Fruit fly (Drosophila melanogaster) whole organism, embryonic: Measurements from ENCODE around the gene ft.
A peak's percentile ranks its signal among the peaks of the same experiment; 100 is the strongest.

ENCODE experiments used
- Bgb ChIP-seq: fragments of 200-800 bp; sonication (Bioruptor generic); IDR thresholded peaks from 2 replicates; pipeline ENCODE4 v1.3.6; 2022; ENCODE audit warnings: missing biosample characterization, missing genetic modification characterization; ENCODE audit not compliant: partially characterized antibody
- CG11504 ChIP-seq: fragments of 200-800 bp; sonication (Bioruptor generic); optimal IDR thresholded peaks from 3 replicates; lab custom pipeline; 2019; ENCODE audit warnings: missing biosample characterization, mild to moderate bottlenecking, missing genetic modification characterization, moderate library complexity
- CG12155 ChIP-seq: fragments of 200-800 bp; sonication (Bioruptor generic); optimal IDR thresholded peaks from 3 replicates; lab custom pipeline; 2016; ENCODE audit warnings: missing biosample characterization, missing genetic modification characterization
- CG12299 ChIP-seq: fragments of 200-800 bp; sonication (Bioruptor generic); optimal IDR thresholded peaks from 2 replicates; lab custom pipeline; 2018; ENCODE audit warnings: missing biosample characterization, mild to moderate bottlenecking, missing genetic modification characterization
- CG15269 ChIP-seq: fragments of 200-800 bp; sonication (Bioruptor generic); optimal IDR thresholded peaks from 2 replicates; lab custom pipeline; 2018; ENCODE audit warnings: missing biosample characterization, mild to moderate bottlenecking, missing genetic modification characterization, moderate library complexity
- CG15601 ChIP-seq: fragments of 200-800 bp; sonication (Bioruptor generic); optimal IDR thresholded peaks from 3 replicates; lab custom pipeline; 2019; ENCODE audit warnings: missing biosample characterization, mild to moderate bottlenecking, missing genetic modification characterization, moderate library complexity
- CG1602 ChIP-seq: fragments of 200-800 bp; sonication (Bioruptor generic); optimal IDR thresholded peaks from 3 replicates; lab custom pipeline; 2016; ENCODE audit warnings: missing biosample characterization, missing genetic modification characterization
- CG16779 ChIP-seq: fragments of 200-800 bp; sonication (Bioruptor generic); IDR thresholded peaks from 2 replicates; pipeline ENCODE4 v1.3.6; 2022; ENCODE audit warnings: missing biosample characterization, missing genetic modification characterization
- CG16863 ChIP-seq: fragments of 200-800 bp; sonication (Bioruptor generic); optimal IDR thresholded peaks from 3 replicates; lab custom pipeline; 2016; ENCODE audit warnings: missing biosample characterization, missing genetic modification characterization
- CG17361 ChIP-seq: fragments of 200-800 bp; sonication (Bioruptor generic); IDR thresholded peaks from 3 replicates; pipeline ENCODE4 v1.3.6; 2022; ENCODE audit warnings: missing biosample characterization, missing genetic modification characterization
- CG32767 ChIP-seq: fragments of 200-800 bp; sonication (Bioruptor generic); IDR thresholded peaks from 2 replicates; pipeline ENCODE4 v1.3.6; 2022; ENCODE audit warnings: missing biosample characterization, missing genetic modification characterization
- CG5953 ChIP-seq: fragments of 200-800 bp; sonication (Bioruptor generic); IDR thresholded peaks from 2 replicates; pipeline ENCODE4 v1.3.6; 2022; ENCODE audit warnings: missing biosample characterization, missing genetic modification characterization
- CG7357 ChIP-seq: fragments of 200-800 bp; sonication (Bioruptor generic); IDR thresholded peaks from 3 replicates; pipeline ENCODE4 v1.3.6; 2022; ENCODE audit warnings: missing biosample characterization, missing genetic modification characterization
- CG7745 ChIP-seq: fragments of 200-800 bp; sonication (Bioruptor generic); optimal IDR thresholded peaks from 2 replicates; lab custom pipeline; 2018; ENCODE audit warnings: missing biosample characterization, mild to moderate bottlenecking, missing genetic modification characterization, moderate library complexity
- CG7963 ChIP-seq: fragments of 200-800 bp; sonication (Bioruptor generic); IDR thresholded peaks from 3 replicates; pipeline ENCODE4 v1.3.6; 2022; ENCODE audit warnings: missing biosample characterization, missing genetic modification characterization; ENCODE audit not compliant: partially characterized antibody
- CG8478 ChIP-seq: fragments of >200 bp; optimal IDR thresholded peaks from 2 replicates; lab custom pipeline; 2018
- Camta ChIP-seq: fragments of 200-800 bp; sonication (Bioruptor generic); optimal IDR thresholded peaks from 2 replicates; lab custom pipeline; 2016; ENCODE audit warnings: missing biosample characterization, missing genetic modification characterization
- CoRest ChIP-seq: fragments of 200-800 bp; sonication (Bioruptor generic); optimal IDR thresholded peaks from 3 replicates; lab custom pipeline; 2018; ENCODE audit warnings: missing biosample characterization, mild to moderate bottlenecking, missing genetic modification characterization, moderate library complexity
- D19A ChIP-seq: fragments of 200-800 bp; optimal IDR thresholded peaks from 3 replicates; lab custom pipeline; 2019; ENCODE audit warnings: missing biosample characterization, mild to moderate bottlenecking, missing genetic modification characterization, moderate library complexity
- Dfd ChIP-seq, 2 experiments: fragments of >200 bp; optimal IDR thresholded peaks; 2 replicates each; lab custom pipeline; 2017; ENCODE audit warnings: missing biosample characterization in 2 of 2, missing genetic modification characterization in 2 of 2
- Doc3 ChIP-seq: fragments of 200-800 bp; sonication (Bioruptor generic); IDR thresholded peaks from 3 replicates; pipeline ENCODE4 v1.3.6; 2022; ENCODE audit warnings: missing biosample characterization, missing genetic modification characterization; ENCODE audit not compliant: partially characterized antibody
- E2f2 ChIP-seq: fragments of 200-800 bp; sonication (Bioruptor generic); IDR thresholded peaks from 2 replicates; pipeline ENCODE4 v1.3.6; 2022; ENCODE audit warnings: missing biosample characterization, missing genetic modification characterization
- Eip74EF ChIP-seq, 2 experiments: fragments of 200-800 bp in 1 of 2; fragments of >200 bp in 1 of 2; sonication (Bioruptor generic) in 1 of 2; optimal IDR thresholded peaks; 2 replicates each; lab custom pipeline; 2017 to 2019; ENCODE audit warnings: missing biosample characterization in 2 of 2, missing genetic modification characterization in 2 of 2, mild to moderate bottlenecking in 1 of 2, moderate library complexity in 1 of 2
- HmgZ ChIP-seq: fragments of 200-800 bp; sonication (Bioruptor generic); optimal IDR thresholded peaks from 2 replicates; lab custom pipeline; 2018; ENCODE audit warnings: missing biosample characterization, mild to moderate bottlenecking, missing genetic modification characterization
- Mes4 ChIP-seq: fragments of 200-800 bp; sonication (Bioruptor generic); optimal IDR thresholded peaks from 2 replicates; lab custom pipeline; 2016; ENCODE audit warnings: missing biosample characterization, missing genetic modification characterization
- Nf-YB ChIP-seq: fragments of 200-800 bp; sonication (Bioruptor generic); optimal IDR thresholded peaks from 3 replicates; lab custom pipeline; 2019; ENCODE audit warnings: missing biosample characterization, mild to moderate bottlenecking, missing genetic modification characterization, moderate library complexity
- NfI ChIP-seq: fragments of 200-800 bp; sonication (Bioruptor generic); optimal IDR thresholded peaks from 3 replicates; lab custom pipeline; 2018; ENCODE audit warnings: missing biosample characterization, mild to moderate bottlenecking, missing genetic modification characterization, moderate library complexity
- Spps ChIP-seq: fragments of 200-800 bp; sonication (Bioruptor generic); optimal IDR thresholded peaks from 2 replicates; lab custom pipeline; 2018; ENCODE audit warnings: missing biosample characterization, mild to moderate bottlenecking, missing genetic modification characterization
- Stat92E ChIP-seq, 3 experiments: fragments of >200 bp in 2 of 3; fragments of 200-800 bp in 1 of 3; sonication (Bioruptor generic) in 1 of 3; optimal IDR thresholded peaks; 2 replicates each; lab custom pipeline; 2017 to 2019; ENCODE audit warnings: missing biosample characterization in 3 of 3, missing genetic modification characterization in 3 of 3, mild to moderate bottlenecking in 1 of 3, moderate library complexity in 1 of 3
- TFAM ChIP-seq: fragments of 200-800 bp; sonication (Bioruptor generic); optimal IDR thresholded peaks from 2 replicates; lab custom pipeline; 2017; ENCODE audit warnings: missing biosample characterization, missing genetic modification characterization, inconsistent platforms
- ac ChIP-seq: fragments of 200-800 bp; sonication (Bioruptor generic); optimal IDR thresholded peaks from 3 replicates; lab custom pipeline; 2017; ENCODE audit warnings: missing biosample characterization, mild to moderate bottlenecking, missing genetic modification characterization
- ase ChIP-seq: fragments of 200-800 bp; sonication (Bioruptor generic); IDR thresholded peaks from 3 replicates; pipeline ENCODE4 v1.3.6; 2022; ENCODE audit warnings: missing biosample characterization, missing genetic modification characterization
- caup ChIP-seq: fragments of 200-800 bp; sonication (Bioruptor generic); optimal IDR thresholded peaks from 3 replicates; lab custom pipeline; 2017; ENCODE audit warnings: missing biosample characterization, mild to moderate bottlenecking, missing genetic modification characterization, moderate library complexity; ENCODE audit not compliant: severe bottlenecking
- chn ChIP-seq: fragments of 200-800 bp; sonication (Bioruptor generic); optimal IDR thresholded peaks from 2 replicates; lab custom pipeline; 2016; ENCODE audit warnings: missing biosample characterization, missing genetic modification characterization
- danr ChIP-seq: fragments of 200-800 bp; sonication (Bioruptor generic); IDR thresholded peaks from 2 replicates; pipeline ENCODE4 v1.3.6; 2022; ENCODE audit warnings: missing biosample characterization, missing genetic modification characterization
- disco-r ChIP-seq: fragments of 200-800 bp; sonication (Bioruptor generic); optimal IDR thresholded peaks from 2 replicates; lab custom pipeline; 2016; ENCODE audit warnings: missing biosample characterization, missing genetic modification characterization
- dm ChIP-seq: fragments of 200-800 bp; sonication (Bioruptor generic); optimal IDR thresholded peaks from 3 replicates; lab custom pipeline; 2016; ENCODE audit warnings: missing biosample characterization, missing genetic modification characterization
- ems ChIP-seq: fragments of 200-800 bp; sonication (Bioruptor generic); optimal IDR thresholded peaks from 3 replicates; lab custom pipeline; 2016; ENCODE audit warnings: missing biosample characterization, missing genetic modification characterization
- fd102C ChIP-seq: fragments of 200-800 bp; sonication (Bioruptor generic); optimal IDR thresholded peaks from 2 replicates; lab custom pipeline; 2018; ENCODE audit warnings: missing biosample characterization, mild to moderate bottlenecking, missing genetic modification characterization, moderate library complexity
- ham ChIP-seq: fragments of 200-800 bp; sonication (Bioruptor generic); IDR thresholded peaks from 2 replicates; pipeline ENCODE4 v1.3.6; 2022; ENCODE audit warnings: missing biosample characterization, missing genetic modification characterization
- nau ChIP-seq: fragments of 200-800 bp; sonication (Bioruptor generic); optimal IDR thresholded peaks from 3 replicates; lab custom pipeline; 2017; ENCODE audit warnings: missing biosample characterization, mild to moderate bottlenecking, missing genetic modification characterization, missing genetic modification reagents
- nmo ChIP-seq: fragments of 200-800 bp; sonication (Bioruptor generic); optimal IDR thresholded peaks from 2 replicates; lab custom pipeline; 2018; ENCODE audit warnings: missing biosample characterization, mild to moderate bottlenecking, missing genetic modification characterization, moderate library complexity
- onecut ChIP-seq: fragments of 200-800 bp; sonication (Bioruptor generic); IDR thresholded peaks from 2 replicates; pipeline ENCODE4 v1.3.6; 2022; ENCODE audit warnings: missing biosample characterization, missing genetic modification characterization
- otp ChIP-seq: fragments of 200-800 bp; sonication (Bioruptor generic); IDR thresholded peaks from 3 replicates; pipeline ENCODE4, ENCODE4 v1.3.6; 2022; ENCODE audit warnings: missing biosample characterization, missing genetic modification characterization
- pho ChIP-seq: fragments of 200-800 bp; sonication (Bioruptor generic); optimal IDR thresholded peaks from 2 replicates; lab custom pipeline; 2016; ENCODE audit warnings: missing biosample characterization, missing genetic modification characterization
- rib ChIP-seq: fragments of 200-800 bp; sonication (Bioruptor generic); IDR thresholded peaks from 2 replicates; pipeline ENCODE4 v1.3.6; 2022; ENCODE audit warnings: missing biosample characterization, missing genetic modification characterization
- scrt ChIP-seq: fragments of 200-800 bp; sonication (Bioruptor generic); optimal IDR thresholded peaks from 2 replicates; lab custom pipeline; 2018; ENCODE audit warnings: missing biosample characterization, mild to moderate bottlenecking, missing genetic modification characterization, moderate library complexity
- sna ChIP-seq: fragments of 200-800 bp; sonication (Bioruptor generic); IDR thresholded peaks from 2 replicates; pipeline ENCODE4 v1.3.6; 2022; ENCODE audit warnings: missing biosample characterization, missing genetic modification characterization; ENCODE audit not compliant: partially characterized antibody
- trem ChIP-seq: fragments of 200-800 bp; optimal IDR thresholded peaks from 3 replicates; lab custom pipeline; 2019; ENCODE audit warnings: missing biosample characterization, mild to moderate bottlenecking, missing genetic modification characterization, moderate library complexity
- z ChIP-seq: fragments of 200-800 bp; sonication (Bioruptor generic); IDR thresholded peaks from 3 replicates; pipeline ENCODE4 v1.3.6; 2022; ENCODE audit warnings: missing biosample characterization, missing genetic modification characterization

The ft gene

DNA sequence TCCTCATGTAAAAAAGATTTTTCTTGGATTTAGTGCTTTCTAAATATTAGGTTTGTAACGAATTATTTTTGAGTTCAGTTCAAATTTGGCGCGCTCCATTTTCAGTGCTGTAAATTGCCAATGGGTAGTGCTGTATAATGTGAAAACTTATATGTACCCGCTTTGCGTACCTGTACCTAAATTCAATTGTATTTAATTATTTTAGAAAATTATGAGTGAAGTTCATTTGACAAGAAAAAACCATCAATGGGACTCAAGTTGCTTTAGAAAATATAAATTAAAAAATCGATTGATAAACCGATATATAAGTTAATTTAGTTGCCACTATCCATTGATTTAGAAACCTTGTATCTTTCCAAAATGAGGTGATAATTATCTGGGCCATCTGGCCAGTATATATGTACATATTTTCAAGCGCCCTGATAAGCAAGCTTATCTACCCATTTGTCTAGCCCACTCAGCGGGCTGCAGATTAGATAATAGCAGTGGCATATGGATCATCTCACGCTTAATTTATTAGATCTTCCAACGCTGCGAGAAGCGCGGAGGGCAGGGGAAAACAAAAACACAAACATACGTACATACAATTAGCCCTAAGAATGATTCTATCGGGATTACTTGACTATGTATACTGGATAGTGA, 2.7 kb upstream of the ft start (continued):
- TF ChIP-seq sna (GFP tag; lab: Robert Waterston, UW) (no peak), trem (tag; lab: Kevin White, UChicago) (peak; percentile 23), Camta (GFP tag; lab: Kevin White, UChicago) (no peak), z (no peak), disco-r (GFP tag; lab: Kevin White, UChicago) (no peak), CG11504 (tag; lab: Kevin White, UChicago) (peak; percentile 13), NfI (peak; percentile 46), Mes4 (GFP tag; lab: Kevin White, UChicago) (no peak), CG17361 (GFP tag; lab: Robert Waterston, UW) (0 out of 3 replicates have a peak, but pooled peaks have one; percentile 37), TFAM (GFP tag; lab: Kevin White, UChicago) (no peak), pho (GFP tag; lab: Kevin White, UChicago) (no peak), Dfd (GFP tag; optimal IDR thresholded peaks at IDR 0.05; lab: Kevin White, UChicago) (no peak), ase (GFP tag; lab: Robert Waterston, UW) (no peak), CG12155 (GFP tag; lab: Kevin White, UChicago) (no peak), dm (GFP tag; lab: Kevin White, UChicago) (no peak), CG12299 (tag; lab: Kevin White, UChicago) (no peak), CG5953 (GFP tag; lab: Robert Waterston, UW) (no peak), rib (GFP tag; lab: Robert Waterston, UW) (no peak), otp (GFP tag; lab: Robert Waterston, UW) (no peak), CG16779 (GFP tag; lab: Robert Waterston, UW) (no peak), CG32767 (GFP tag; lab: Robert Waterston, UW) (no peak), D19A (no peak), CG7357 (GFP tag; lab: Robert Waterston, UW) (no peak), onecut (GFP tag; lab: Robert Waterston, UW) (0 out of 2 replicates have a peak, but pooled peaks have one; percentile 12), CG15269 (tag; lab: Kevin White, UChicago) (no peak), caup (peak; percentile 38), Bgb (GFP tag; lab: Robert Waterston, UW) (peak; percentile 41; the same call in 1 of the 2 replicates), E2f2 (GFP tag; lab: Robert Waterston, UW) (peak; percentile 97), CG7963 (GFP tag; lab: Robert Waterston, UW) (no peak), Nf-YB (GFP tag; lab: Kevin White, UChicago) (no peak), CG8478 (lab: Kevin White, UChicago) (no peak), ac (GFP tag; lab: Kevin White, UChicago) (no peak), CG7745 (tag; lab: Kevin White, UChicago) (no peak), HmgZ (tag; lab: Kevin White, UChicago) (no peak), CG1602 (no peak), ems (peak; percentile 37), Eip74EF (GFP tag; optimal IDR thresholded peaks at IDR 0.05; lab: Kevin White, UChicago) (no peak), danr (GFP tag; lab: Robert Waterston, UW) (no peak), CoRest (peak; percentile 22), chn (GFP tag; lab: Kevin White, UChicago) (peak; percentile 57), Stat92E (GFP tag; optimal IDR thresholded peaks at IDR 0.05; lab: Kevin White, UChicago) (no peak), scrt (GFP tag; lab: Kevin White, UChicago) (peak; percentile 11), Doc3 (GFP tag; lab: Robert Waterston, UW) (no peak), CG16863 (no peak), nmo (GFP tag; lab: Kevin White, UChicago) (no peak), Spps (tag; lab: Kevin White, UChicago) (no peak), CG15601 (no peak), fd102C (GFP tag; lab: Kevin White, UChicago) (no peak), ham (no peak), nau (GFP tag; lab: Kevin White, UChicago) (peak; percentile 51)
